Fruit fly (Drosophila melanogaster): Measurements from ENCODE around the gene CG13698.

The CG13698 gene

DNA sequence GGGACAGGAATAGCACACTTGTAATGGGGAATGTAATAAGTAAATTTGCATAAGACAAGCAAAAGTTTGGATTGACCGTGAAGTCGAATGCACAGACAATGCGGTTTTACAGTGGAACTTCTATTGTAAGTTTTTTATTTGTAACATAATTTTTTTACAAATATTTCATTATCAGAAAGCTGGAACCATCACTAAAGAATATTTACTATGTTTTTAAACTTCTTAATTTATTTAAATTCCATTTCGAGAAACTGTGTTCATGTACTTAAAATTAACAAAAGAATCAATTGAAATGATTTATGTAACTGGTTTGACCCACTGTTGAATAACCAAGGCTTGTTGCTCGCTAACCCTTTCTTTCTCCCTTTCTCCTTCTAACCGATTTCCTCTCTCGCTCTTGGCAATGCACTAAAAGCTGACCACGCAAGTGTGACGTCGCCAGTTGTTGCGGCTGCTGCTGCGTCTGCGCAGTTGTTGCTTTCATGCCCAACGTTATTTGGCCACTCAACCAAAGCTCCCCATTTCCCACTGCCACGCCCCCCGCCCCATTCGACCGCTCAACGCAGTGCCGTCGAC, 4.4 kb downstream of the CG13698 start (continued):
- no peak for TF ChIP-seq insv (GFP tag; optimal IDR thresholded peaks at IDR 0.05)
- no peak for TF ChIP-seq CG3726 (GFP tag; IDR thresholded peaks at IDR 0.05)
- peak; percentile 41 for TF ChIP-seq Med (GFP tag)
- TF ChIP-seq corto (GFP tag; optimal IDR thresholded peaks at IDR 0.05) = no peak
- no peak for TF ChIP-seq CG1233 (GFP tag; optimal IDR thresholded peaks at IDR 0.05)
- no peak for TF ChIP-seq HLH4C (GFP tag; IDR thresholded peaks at IDR 0.05; ENCODE audit: partially characterized antibody)
- no peak for TF ChIP-seq dimm (GFP tag; IDR thresholded peaks at IDR 0.05)
- peak; percentile 27 for TF ChIP-seq dmrt99B (tag; optimal IDR thresholded peaks at IDR 0.05)
- no peak for TF ChIP-seq CG15073 (GFP tag; optimal IDR thresholded peaks at IDR 0.05)
- TF ChIP-seq CG7357 (GFP tag; IDR thresholded peaks at IDR 0.05) = no peak
- TF ChIP-seq CG8944 (GFP tag; optimal IDR thresholded peaks at IDR 0.05) = no peak
- TF ChIP-seq br (optimal IDR thresholded peaks at IDR 0.05) = no peak
- no peak for TF ChIP-seq Sry-δ (GFP tag; optimal IDR thresholded peaks at IDR 0.05)
- TF ChIP-seq CG12299 (tag; optimal IDR thresholded peaks at IDR 0.05) = no peak
- TF ChIP-seq CG6654 (GFP tag; optimal IDR thresholded peaks at IDR 0.05) = no peak
- peak; percentile 30; the same call in 1 of the 2 replicates for TF ChIP-seq CG6689 (GFP tag; IDR thresholded peaks at IDR 0.05)
- no peak for TF ChIP-seq BEAF-32 (GFP tag; optimal IDR thresholded peaks at IDR 0.05)
- TF ChIP-seq CG10321 (GFP tag; IDR thresholded peaks at IDR 0.05) = no peak
- TF ChIP-seq MBD-R2 (GFP tag; IDR thresholded peaks at IDR 0.05) = no peak
- TF ChIP-seq mld (GFP tag; IDR thresholded peaks at IDR 0.05; ENCODE audit: partially characterized antibody) = no peak
- no peak for TF ChIP-seq CG8281 (tag; optimal IDR thresholded peaks at IDR 0.05)
- TF ChIP-seq phol (tag; optimal IDR thresholded peaks at IDR 0.05) = peak; percentile 25
- no peak for TF ChIP-seq Camta (GFP tag; optimal IDR thresholded peaks at IDR 0.05)
- TF ChIP-seq Meics (GFP tag; optimal IDR thresholded peaks at IDR 0.05) = no peak
- no peak for TF ChIP-seq zf30C (GFP tag; optimal IDR thresholded peaks at IDR 0.05)
- no peak for TF ChIP-seq seq (GFP tag; IDR thresholded peaks at IDR 0.05)
- TF ChIP-seq tgo (GFP tag; IDR thresholded peaks at IDR 0.05) = no peak
- TF ChIP-seq sob (GFP tag; IDR thresholded peaks at IDR 0.05) = no peak
- 0 out of 3 replicates have a peak, but pooled peaks have one; percentile 5 for TF ChIP-seq zfh1 (GFP tag; IDR thresholded peaks at IDR 0.05)
- TF ChIP-seq Hmx (GFP tag; optimal IDR thresholded peaks at IDR 0.05) = no peak
- no peak for TF ChIP-seq ac (GFP tag; optimal IDR thresholded peaks at IDR 0.05)
- no peak for TF ChIP-seq twi (tag; optimal IDR thresholded peaks at IDR 0.05)
- no peak for TF ChIP-seq Hey (tag; optimal IDR thresholded peaks at IDR 0.05)
- TF ChIP-seq CG10431 (GFP tag; optimal IDR thresholded peaks at IDR 0.05) = no peak
- TF ChIP-seq bsh (GFP tag; optimal IDR thresholded peaks at IDR 0.05) = peak in 1 of 2 experiments; percentile 49
- TF ChIP-seq Atf-2 (GFP tag; optimal IDR thresholded peaks at IDR 0.05) = no peak
- TF ChIP-seq ERR (GFP tag; optimal IDR thresholded peaks at IDR 0.05) = no peak
- no peak for TF ChIP-seq Dek (tag; optimal IDR thresholded peaks at IDR 0.05)
- 0 out of 3 replicates have a peak, but pooled peaks have one; percentile 29 for TF ChIP-seq CG2199 (GFP tag; IDR thresholded peaks at IDR 0.05)
- TF ChIP-seq Nf-YB (GFP tag; optimal IDR thresholded peaks at IDR 0.05) = no peak
- TF ChIP-seq CG13624 (GFP tag; optimal IDR thresholded peaks at IDR 0.05) = no peak
- TF ChIP-seq CG13775 (GFP tag; optimal IDR thresholded peaks at IDR 0.05) = no peak
- no peak for TF ChIP-seq Elba2 (GFP tag; optimal IDR thresholded peaks at IDR 0.05)
- TF ChIP-seq inv (GFP tag; IDR thresholded peaks at IDR 0.05; ENCODE audit: partially characterized antibody) = no peak
- TF ChIP-seq lola (GFP tag; optimal IDR thresholded peaks at IDR 0.05) = no peak
- 0 out of 2 replicates have a peak, but pooled peaks have one; percentile 26 for TF ChIP-seq stc (GFP tag; IDR thresholded peaks at IDR 0.05)
- no peak for TF ChIP-seq ap (GFP tag; IDR thresholded peaks at IDR 0.05)
- TF ChIP-seq chinmo (GFP tag; IDR thresholded peaks at IDR 0.05; ENCODE audit: partially characterized antibody) = 0 out of 4 replicates have a peak, but pooled peaks have one; percentile 27
- TF ChIP-seq CG2712 (tag; optimal IDR thresholded peaks at IDR 0.05) = peak; percentile 1
- TF ChIP-seq ttk (GFP tag; IDR thresholded peaks at IDR 0.05) = 0 out of 2 replicates have a peak, but pooled peaks have one; percentile 4
